Fruit fly (Drosophila melanogaster) S2 (cell line): Measurements from ENCODE around the gene CG14410.

Experiments
- CG8478 ChIP-seq: fragments of >200 bp; optimal IDR thresholded peaks from 2 replicates; lab custom pipeline; 2018
- CTCF ChIP-seq, 2 experiments: fragments of >200 bp; optimal IDR thresholded peaks; 2 replicates each; lab custom pipeline; 2018

dm6 chrX:14846116-14846614 is 9.6 kb downstream of the CG14410 start:
- no peak for TF ChIP-seq CG8478 (lab: Kevin White, UChicago)
- no peak for TF ChIP-seq CTCF (optimal IDR thresholded peaks at IDR 0.05; lab: Kevin White, UChicago)
